Fruit fly (Drosophila melanogaster): Measurements from ENCODE around the gene CG7878.

CG7878 gene

DNA sequence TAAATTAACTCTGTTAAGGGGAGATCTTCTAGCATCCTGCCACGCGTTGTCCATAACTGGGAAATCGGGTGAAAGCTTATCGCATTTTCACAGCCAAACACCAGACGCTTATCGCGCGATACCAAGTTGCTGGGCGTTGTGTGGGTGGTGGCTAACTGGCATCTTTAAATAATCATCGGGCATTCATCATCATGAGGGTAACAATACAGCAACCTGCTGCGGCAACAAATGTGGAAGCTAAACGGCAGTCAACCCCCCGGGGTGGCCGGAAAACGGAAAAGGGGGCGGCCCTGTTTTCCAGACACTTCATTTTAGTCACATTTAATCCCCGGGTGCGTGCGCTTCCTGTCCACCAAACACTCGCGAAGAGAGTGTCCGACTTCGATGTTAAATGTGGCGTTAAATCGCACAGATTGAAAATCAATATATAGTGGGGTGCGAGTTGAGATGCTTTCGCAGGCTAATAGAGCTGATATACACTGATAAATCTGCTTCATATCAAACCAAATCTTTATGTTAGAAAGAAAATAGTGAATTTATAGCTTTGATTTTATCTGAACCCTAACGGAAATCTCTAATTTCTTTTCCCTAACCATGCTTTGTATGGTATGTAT lies 30.2 kb downstream of the CG7878 start:
- no peak for TF ChIP-seq CG4496 (GFP tag; IDR thresholded peaks at IDR 0.05)
- TF ChIP-seq rn (GFP tag; IDR thresholded peaks at IDR 0.05), result no peak
- TF ChIP-seq CG9948 (tag; optimal IDR thresholded peaks at IDR 0.05), result no peak
- TF ChIP-seq Snoo (tag; optimal IDR thresholded peaks at IDR 0.05), result no peak
- TF ChIP-seq CG8301 (tag; optimal IDR thresholded peaks at IDR 0.05), result no peak
- no peak for TF ChIP-seq CG14655 (GFP tag; optimal IDR thresholded peaks at IDR 0.05)

DNA sequence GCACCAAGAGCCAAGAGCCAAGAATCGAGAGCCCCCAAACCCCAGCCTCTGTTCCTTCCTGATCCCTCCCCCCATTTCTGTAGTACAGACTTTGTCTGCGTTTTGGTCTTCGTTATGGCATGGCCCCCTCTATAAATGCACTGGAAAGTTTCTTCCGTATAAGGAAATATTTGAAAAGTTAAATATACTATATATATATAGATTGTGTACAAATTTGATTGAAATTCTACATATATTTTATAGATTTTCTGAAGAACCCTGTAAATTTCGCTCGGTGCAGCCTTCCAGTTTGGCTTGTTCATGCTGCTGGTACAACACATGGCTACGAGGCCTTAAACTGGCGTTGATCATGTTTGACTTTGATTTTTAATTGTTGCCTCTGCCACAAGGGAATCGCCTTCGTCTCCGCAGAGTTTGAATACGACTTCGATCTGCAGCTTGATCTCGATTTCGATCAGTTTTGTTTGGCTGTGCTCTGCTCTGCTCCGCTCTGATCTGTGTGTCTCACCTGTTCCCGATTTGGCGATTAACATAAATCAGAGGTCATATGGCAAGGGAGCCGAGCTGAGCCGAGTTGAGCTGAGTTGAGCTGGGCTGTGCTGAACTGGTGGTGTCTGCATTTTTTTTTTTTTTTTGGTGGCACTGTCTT lies 31.6 kb downstream of the CG7878 start:
- TF ChIP-seq CG14655 (GFP tag; optimal IDR thresholded peaks at IDR 0.05), result peak; percentile 74
- TF ChIP-seq CG4496 (GFP tag; IDR thresholded peaks at IDR 0.05), result peak; percentile 79
- TF ChIP-seq CG15710 (tag; optimal IDR thresholded peaks at IDR 0.05), result peak; percentile 61
- TF ChIP-seq CG13204 (GFP tag; optimal IDR thresholded peaks at IDR 0.05), result no peak
- TF ChIP-seq gl (tag; optimal IDR thresholded peaks at IDR 0.05), result no peak
- TF ChIP-seq Pif1A (GFP tag; optimal IDR thresholded peaks at IDR 0.05), result peak; percentile 45
- peak; percentile 69 for TF ChIP-seq CG9948 (tag; optimal IDR thresholded peaks at IDR 0.05)
- peak; percentile 53 for TF ChIP-seq Ets98B (GFP tag; IDR thresholded peaks at IDR 0.05)
- TF ChIP-seq CG12605 (GFP tag; IDR thresholded peaks at IDR 0.05), result peak; percentile 47; the same call in 1 of the 2 replicates
- peak; percentile 74 for TF ChIP-seq Pif1B (GFP tag; optimal IDR thresholded peaks at IDR 0.05)
- no peak for TF ChIP-seq rn (GFP tag; IDR thresholded peaks at IDR 0.05)
- TF ChIP-seq fd96Ca (GFP tag; IDR thresholded peaks at IDR 0.05), result peak; percentile 82
- 0 out of 2 replicates have a peak, but pooled peaks have one; percentile 22 for TF ChIP-seq CG32121 (GFP tag; IDR thresholded peaks at IDR 0.05)
- TF ChIP-seq CG8159 (tag; optimal IDR thresholded peaks at IDR 0.05), result peak; percentile 70
- peak; percentile 66 for TF ChIP-seq CG8301 (tag; optimal IDR thresholded peaks at IDR 0.05)
- peak; percentile 66 for TF ChIP-seq CG17806 (tag; optimal IDR thresholded peaks at IDR 0.05)
- peak; percentile 31 for TF ChIP-seq CG34367 (tag; optimal IDR thresholded peaks at IDR 0.05)
- TF ChIP-seq CG10348 (GFP tag; IDR thresholded peaks at IDR 0.05), result no peak
- TF ChIP-seq D1 (tag; optimal IDR thresholded peaks at IDR 0.05), result peak; percentile 1
- peak; percentile 60 for TF ChIP-seq Snoo (tag; optimal IDR thresholded peaks at IDR 0.05)
- no peak for TF ChIP-seq EcR (GFP tag; optimal IDR thresholded peaks at IDR 0.05)

dm6 chr3R:8155735-8156670 lies 33.5 kb downstream of the CG7878 start:
- no peak for TF ChIP-seq CG9948 (tag; optimal IDR thresholded peaks at IDR 0.05)
- no peak for TF ChIP-seq Snoo (tag; optimal IDR thresholded peaks at IDR 0.05)
- TF ChIP-seq EcR (GFP tag; optimal IDR thresholded peaks at IDR 0.05), result peak; percentile 30
- no peak for TF ChIP-seq rn (GFP tag; IDR thresholded peaks at IDR 0.05)
- no peak for TF ChIP-seq D1 (tag; optimal IDR thresholded peaks at IDR 0.05)
- TF ChIP-seq Pif1B (GFP tag; optimal IDR thresholded peaks at IDR 0.05), result no peak
- no peak for TF ChIP-seq CG4496 (GFP tag; IDR thresholded peaks at IDR 0.05)
- TF ChIP-seq CG15710 (tag; optimal IDR thresholded peaks at IDR 0.05), result no peak

- TF ChIP-seq Snoo (tag; optimal IDR thresholded peaks at IDR 0.05) (no peak), Pif1B (GFP tag; optimal IDR thresholded peaks at IDR 0.05) (no peak), CG17806 (tag; optimal IDR thresholded peaks at IDR 0.05) (no peak), gl (tag; optimal IDR thresholded peaks at IDR 0.05) (no peak), CG13204 (GFP tag; optimal IDR thresholded peaks at IDR 0.05) (no peak), CG8159 (tag; optimal IDR thresholded peaks at IDR 0.05) (no peak), CG12605 (GFP tag; IDR thresholded peaks at IDR 0.05) (no peak), CG9948 (tag; optimal IDR thresholded peaks at IDR 0.05) (no peak), Ets98B (GFP tag; IDR thresholded peaks at IDR 0.05) (no peak), CG32121 (GFP tag; IDR thresholded peaks at IDR 0.05) (no peak), CG4496 (GFP tag; IDR thresholded peaks at IDR 0.05) (no peak), D1 (tag; optimal IDR thresholded peaks at IDR 0.05) (no peak), CG15710 (tag; optimal IDR thresholded peaks at IDR 0.05) (no peak)
Observed at dm6 chr3R:8157247-8157646, 34.7 kb downstream of the CG7878 start.

- TF ChIP-seq Pif1A (GFP tag; optimal IDR thresholded peaks at IDR 0.05), result no peak
- TF ChIP-seq CG15710 (tag; optimal IDR thresholded peaks at IDR 0.05), result no peak
Observed at dm6 chr3R:8158328-8158727, 35.8 kb downstream of the CG7878 start.
